Worm (Caenorhabditis elegans) whole organism, late embryonic: ENCODE data around the gene snb-7.

Experiments used
- ceh-19 ChIP-seq: fragments of 200-800 bp; sonication (Bioruptor generic); optimal IDR thresholded peaks from 2 replicates; lab custom pipeline; 2018; ENCODE audit warnings: mild to moderate bottlenecking, missing genetic modification characterization, missing compliant biosample characterization
- ets-4 ChIP-seq: sonication (generic microtip); optimal IDR thresholded peaks from 2 replicates; lab custom pipeline; 2016; ENCODE audit warnings: missing genetic modification characterization, missing compliant biosample characterization
- pqm-1 ChIP-seq: sonication (generic microtip); optimal IDR thresholded peaks from 2 replicates; lab custom pipeline; 2016; ENCODE audit warnings: missing genetic modification characterization, missing compliant biosample characterization
- sdc-2 ChIP-seq: sonication (generic microtip); optimal IDR thresholded peaks from 2 replicates; lab custom pipeline; 2016; ENCODE audit warnings: missing genotype, missing genetic modification characterization, missing compliant biosample characterization
- sox-4 ChIP-seq: sonication (generic microtip); optimal IDR thresholded peaks from 2 replicates; lab custom pipeline; 2017; ENCODE audit warnings: mild to moderate bottlenecking, missing genetic modification characterization, inconsistent platforms, missing compliant biosample characterization
- syd-9 ChIP-seq: sonication (generic microtip); optimal IDR thresholded peaks from 2 replicates; lab custom pipeline; 2016; ENCODE audit warnings: mild to moderate bottlenecking, missing genetic modification characterization, moderate library complexity, missing compliant biosample characterization

- no peak for TF ChIP-seq ceh-19 (GFP tag; lab: Kevin White, UChicago)
- no peak for TF ChIP-seq pqm-1 (tag; lab: Kevin White, UChicago)
- no peak for TF ChIP-seq sdc-2
- no peak for TF ChIP-seq sox-4
- TF ChIP-seq ets-4 (tag; lab: Kevin White, UChicago) = no peak
- no peak for TF ChIP-seq syd-9 (tag; lab: Kevin White, UChicago)
These were observed 33.5 kb upstream of the snb-7 start, which contains the start of gene F53B2.8 for ce11 chrIV:12527217-12527616.
